Fruit fly (Drosophila melanogaster) whole organism, embryonic: Measurements from ENCODE around the gene CG32633.
A peak's percentile ranks its signal among the peaks of the same experiment; 100 is the strongest.

ENCODE experiments used
- BEAF-32 ChIP-seq: fragments of 200-800 bp; sonication (Bioruptor generic); optimal IDR thresholded peaks from 3 replicates; lab custom pipeline; 2017; ENCODE audit warnings: missing biosample characterization, missing genetic modification characterization, mild to moderate bottlenecking, moderate library complexity, missing genetic modification reagents
- CG10543 ChIP-seq: fragments of 200-800 bp; sonication (Bioruptor generic); optimal IDR thresholded peaks from 3 replicates; lab custom pipeline; 2017; ENCODE audit warnings: missing biosample characterization, mild to moderate bottlenecking, missing genetic modification characterization, moderate library complexity
- CG12659 ChIP-seq: fragments of 200-800 bp; sonication (Bioruptor generic); optimal IDR thresholded peaks from 3 replicates; lab custom pipeline; 2017; ENCODE audit warnings: mild to moderate bottlenecking, missing biosample characterization, missing genetic modification reagents, missing genetic modification characterization
- CG13894 ChIP-seq: fragments of 200-800 bp; sonication (Bioruptor generic); optimal IDR thresholded peaks from 3 replicates; lab custom pipeline; 2018; ENCODE audit warnings: missing biosample characterization, mild to moderate bottlenecking, missing genetic modification characterization, moderate library complexity
- CG16813 ChIP-seq: fragments of 200-800 bp; sonication (Bioruptor generic); IDR thresholded peaks from 3 replicates; pipeline ENCODE4 v1.3.6; 2022; ENCODE audit warnings: missing biosample characterization, missing genetic modification characterization; ENCODE audit not compliant: partially characterized antibody
- CG17829 ChIP-seq: fragments of 200-800 bp; optimal IDR thresholded peaks from 2 replicates; lab custom pipeline; 2019; ENCODE audit warnings: missing biosample characterization, mild to moderate bottlenecking, missing genetic modification characterization, moderate library complexity
- CG2116 ChIP-seq: fragments of 200-800 bp; sonication (Bioruptor generic); optimal IDR thresholded peaks from 3 replicates; lab custom pipeline; 2018; ENCODE audit warnings: missing biosample characterization, mild to moderate bottlenecking, missing genetic modification characterization
- CG2712 ChIP-seq: fragments of 200-800 bp; optimal IDR thresholded peaks from 3 replicates; lab custom pipeline; 2019; ENCODE audit warnings: missing biosample characterization, mild to moderate bottlenecking, missing genetic modification characterization, moderate library complexity
- CG6791 ChIP-seq: fragments of 200-800 bp; sonication (Bioruptor generic); IDR thresholded peaks from 3 replicates; pipeline ENCODE4 v1.3.6; 2022; ENCODE audit warnings: missing biosample characterization, missing genetic modification characterization; ENCODE audit not compliant: partially characterized antibody
- CG8388 ChIP-seq: fragments of 200-800 bp; sonication (Bioruptor generic); optimal IDR thresholded peaks from 2 replicates; lab custom pipeline; 2019; ENCODE audit warnings: missing biosample characterization, mild to moderate bottlenecking, missing genetic modification characterization, moderate library complexity
- D ChIP-seq, 2 experiments: fragments of 200-800 bp in 1 of 2; fragments of >200 bp in 1 of 2; sonication (Bioruptor generic) in 1 of 2; optimal IDR thresholded peaks; 2 replicates in 1 of 2; 3 replicates in 1 of 2; lab custom pipeline; 2017; ENCODE audit warnings: mild to moderate bottlenecking in 1 of 2, missing biosample characterization in 1 of 2, missing genetic modification characterization in 1 of 2, missing genetic modification reagents in 1 of 2
- Dad ChIP-seq: fragments of 200-800 bp; sonication (Bioruptor generic); optimal IDR thresholded peaks from 3 replicates; lab custom pipeline; 2016; ENCODE audit warnings: missing biosample characterization, missing genetic modification characterization
- Deaf1 ChIP-seq: fragments of 200-800 bp; optimal IDR thresholded peaks from 3 replicates; lab custom pipeline; 2019; ENCODE audit warnings: missing biosample characterization, mild to moderate bottlenecking, missing genetic modification characterization, moderate library complexity
- Dll ChIP-seq: fragments of 200-800 bp; sonication (Bioruptor generic); IDR thresholded peaks from 4 replicates; pipeline ENCODE4 v1.3.6; 2022; ENCODE audit warnings: missing biosample characterization, missing genetic modification characterization; ENCODE audit not compliant: partially characterized antibody
- Doc2 ChIP-seq: fragments of 200-800 bp; sonication (Bioruptor generic); IDR thresholded peaks from 2 replicates; pipeline ENCODE4 v1.3.6; 2022; ENCODE audit warnings: missing biosample characterization, missing genetic modification characterization
- Doc3 ChIP-seq: fragments of 200-800 bp; sonication (Bioruptor generic); IDR thresholded peaks from 3 replicates; pipeline ENCODE4 v1.3.6; 2022; ENCODE audit warnings: missing biosample characterization, missing genetic modification characterization; ENCODE audit not compliant: partially characterized antibody
- Dp ChIP-seq: fragments of 200-800 bp; sonication (Bioruptor generic); optimal IDR thresholded peaks from 2 replicates; lab custom pipeline; 2018; ENCODE audit warnings: missing biosample characterization, mild to moderate bottlenecking, missing genetic modification characterization, moderate library complexity
- Elba2 ChIP-seq: fragments of 200-800 bp; sonication (Bioruptor generic); optimal IDR thresholded peaks from 3 replicates; lab custom pipeline; 2016; ENCODE audit warnings: missing biosample characterization, missing genetic modification characterization
- Ets65A ChIP-seq: fragments of 200-800 bp; sonication (Bioruptor generic); peaks from one replicate; lab custom pipeline; 2016; ENCODE audit warnings: missing biosample characterization, missing genetic modification characterization
- Ets97D ChIP-seq: fragments of 200-800 bp; sonication (Bioruptor generic); optimal IDR thresholded peaks from 3 replicates; lab custom pipeline; 2016; ENCODE audit warnings: missing biosample characterization, missing genetic modification characterization
- HHEX ChIP-seq: fragments of 200-800 bp; sonication (Bioruptor generic); optimal IDR thresholded peaks from 3 replicates; lab custom pipeline; 2017; ENCODE audit warnings: missing biosample characterization, mild to moderate bottlenecking, missing genetic modification characterization, missing genetic modification reagents
- Hand ChIP-seq: fragments of 200-800 bp; sonication (Bioruptor generic); optimal IDR thresholded peaks from 2 replicates; lab custom pipeline; 2017; ENCODE audit warnings: mild to moderate bottlenecking, missing biosample characterization, missing genetic modification reagents, missing genetic modification characterization
- Mrtf ChIP-seq: fragments of 200-800 bp; sonication (Bioruptor generic); IDR thresholded peaks from 3 replicates; pipeline ENCODE4 v1.3.6; 2022; ENCODE audit warnings: missing biosample characterization, missing genetic modification characterization
- Myb ChIP-seq: fragments of 200-800 bp; sonication (Bioruptor generic); optimal IDR thresholded peaks from 2 replicates; lab custom pipeline; 2016; ENCODE audit warnings: missing biosample characterization, missing genetic modification characterization
- NFAT ChIP-seq: fragments of 200-800 bp; sonication (Bioruptor generic); IDR thresholded peaks from 2 replicates; pipeline ENCODE4 v1.3.6; 2022; ENCODE audit warnings: missing biosample characterization, missing genetic modification characterization
- Optix ChIP-seq: fragments of 200-800 bp; sonication (Bioruptor generic); IDR thresholded peaks from 3 replicates; pipeline ENCODE4 v1.3.6; 2022; ENCODE audit warnings: missing biosample characterization, missing genetic modification characterization
- Ptx1 ChIP-seq: fragments of 200-800 bp; sonication (Bioruptor generic); IDR thresholded peaks from 2 replicates; pipeline ENCODE4 v1.3.6; 2022; ENCODE audit warnings: missing biosample characterization, missing genetic modification characterization
- Scr ChIP-seq: fragments of 200-800 bp; sonication (Bioruptor generic); IDR thresholded peaks from 2 replicates; pipeline ENCODE4 v1.3.6; 2022; ENCODE audit warnings: missing biosample characterization, missing genetic modification characterization; ENCODE audit not compliant: partially characterized antibody
- TFAM ChIP-seq: fragments of 200-800 bp; sonication (Bioruptor generic); optimal IDR thresholded peaks from 2 replicates; lab custom pipeline; 2017; ENCODE audit warnings: missing biosample characterization, missing genetic modification characterization, inconsistent platforms
- Trl ChIP-seq, 3 experiments: fragments of >200 bp in 2 of 3; fragments of 200-800 bp in 1 of 3; sonication (Bioruptor generic) in 1 of 3; optimal IDR thresholded peaks; 2 replicates in 1 of 3; 3 replicates in 2 of 3; lab custom pipeline; 2016 to 2017; ENCODE audit warnings: missing biosample characterization in 1 of 3, missing genetic modification characterization in 1 of 3
- abd-A ChIP-seq: fragments of 200-800 bp; sonication (Bioruptor generic); optimal IDR thresholded peaks from 3 replicates; lab custom pipeline; 2019; ENCODE audit warnings: missing biosample characterization, mild to moderate bottlenecking, missing genetic modification characterization, moderate library complexity
- amos ChIP-seq: fragments of 200-800 bp; sonication (Bioruptor generic); IDR thresholded peaks from 2 replicates; pipeline ENCODE4 v1.3.6; 2022; ENCODE audit warnings: missing biosample characterization, missing genetic modification characterization; ENCODE audit not compliant: partially characterized antibody
- ara ChIP-seq: fragments of 200-800 bp; sonication (Bioruptor generic); IDR thresholded peaks from 2 replicates; pipeline ENCODE4 v1.3.6; 2022; ENCODE audit warnings: missing biosample characterization, missing genetic modification characterization
- ase ChIP-seq: fragments of 200-800 bp; sonication (Bioruptor generic); IDR thresholded peaks from 3 replicates; pipeline ENCODE4 v1.3.6; 2022; ENCODE audit warnings: missing biosample characterization, missing genetic modification characterization
- chif ChIP-seq, 2 experiments: fragments of 200-800 bp; sonication (Bioruptor generic); optimal IDR thresholded peaks; 3 replicates each; lab custom pipeline; 2016; ENCODE audit warnings: missing biosample characterization in 2 of 2, missing genetic modification characterization in 2 of 2
- crp ChIP-seq, 2 experiments: fragments of 200-800 bp; sonication (Bioruptor generic); optimal IDR thresholded peaks; 2 replicates in 1 of 2; 3 replicates in 1 of 2; lab custom pipeline; 2017; ENCODE audit warnings: missing biosample characterization in 2 of 2, missing genetic modification characterization in 2 of 2, mild to moderate bottlenecking in 1 of 2, moderate library complexity in 1 of 2
- fd102C ChIP-seq: fragments of 200-800 bp; sonication (Bioruptor generic); optimal IDR thresholded peaks from 2 replicates; lab custom pipeline; 2018; ENCODE audit warnings: missing biosample characterization, mild to moderate bottlenecking, missing genetic modification characterization, moderate library complexity
- fd64A ChIP-seq: fragments of 200-800 bp; sonication (Bioruptor generic); optimal IDR thresholded peaks from 3 replicates; lab custom pipeline; 2018; ENCODE audit warnings: missing biosample characterization, mild to moderate bottlenecking, missing genetic modification characterization
- gro ChIP-seq: fragments of 200-800 bp; sonication (Bioruptor generic); optimal IDR thresholded peaks from 2 replicates; lab custom pipeline; 2016; ENCODE audit warnings: missing biosample characterization, missing genetic modification characterization
- hth ChIP-seq: fragments of >200 bp; optimal IDR thresholded peaks from 2 replicates; lab custom pipeline; 2017; ENCODE audit warnings: inconsistent platforms
- insv ChIP-seq, 2 experiments: fragments of 200-800 bp; sonication (Bioruptor generic); optimal IDR thresholded peaks; 3 replicates each; lab custom pipeline; 2016 to 2018; ENCODE audit warnings: missing biosample characterization in 2 of 2, missing genetic modification characterization in 2 of 2
- jing ChIP-seq: fragments of 200-800 bp; sonication (Bioruptor generic); optimal IDR thresholded peaks from 2 replicates; lab custom pipeline; 2018; ENCODE audit warnings: missing biosample characterization, mild to moderate bottlenecking, missing genetic modification characterization
- lov ChIP-seq, 2 experiments: fragments of 200-800 bp in 1 of 2; fragments of >200 bp in 1 of 2; sonication (Bioruptor generic) in 1 of 2; IDR thresholded peaks in 1 of 2; optimal IDR thresholded peaks in 1 of 2; 2 replicates in 1 of 2; 3 replicates in 1 of 2; pipeline versions ENCODE4 v1.3.6 to Lab custom; 2017 to 2022; ENCODE audit warnings: missing biosample characterization in 1 of 2, missing genetic modification characterization in 1 of 2
- pzg ChIP-seq: fragments of 200-800 bp; sonication (Bioruptor generic); optimal IDR thresholded peaks from 3 replicates; lab custom pipeline; 2018; ENCODE audit warnings: missing biosample characterization, mild to moderate bottlenecking, missing genetic modification characterization, moderate library complexity
- sens ChIP-seq: fragments of 200-800 bp; sonication (Bioruptor generic); peaks from one replicate; lab custom pipeline; 2016; ENCODE audit warnings: missing biosample characterization, missing genetic modification characterization
- wor ChIP-seq: fragments of 200-800 bp; sonication (Bioruptor generic); IDR thresholded peaks from 2 replicates; pipeline ENCODE4 v1.3.6; 2022; ENCODE audit warnings: missing biosample characterization, missing genetic modification characterization

The CG32633 gene

DNA sequence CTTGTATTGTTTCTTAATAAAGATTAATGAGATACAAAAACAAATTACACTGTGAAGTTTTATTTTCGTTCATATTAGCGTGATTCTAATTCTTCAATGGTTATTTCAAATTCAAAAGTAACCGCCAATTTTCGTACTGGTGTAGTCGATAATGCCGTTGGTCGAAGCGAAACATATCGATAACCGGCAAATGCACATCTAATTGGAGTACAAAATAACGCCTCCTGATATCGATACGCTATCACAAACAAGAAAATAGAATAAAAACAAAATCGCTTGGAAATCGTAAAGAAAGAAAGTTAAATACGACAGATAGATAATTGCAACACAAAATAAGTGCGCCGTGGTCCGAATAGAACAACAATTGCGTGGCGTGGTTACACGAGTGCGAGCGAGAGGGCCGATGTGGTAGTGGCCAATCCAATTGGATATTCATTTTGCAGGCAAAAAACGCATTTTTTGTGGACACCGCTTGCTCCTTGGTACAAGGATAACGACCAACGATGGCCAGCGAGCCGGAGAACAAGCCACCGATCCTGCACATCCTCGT lies 44.5 kb downstream of the CG32633 start (continued):
- TF ChIP-seq Deaf1 (tag; lab: Kevin White, UChicago), result no peak
- TF ChIP-seq CG2712, result no peak
- no peak for TF ChIP-seq NFAT
- TF ChIP-seq Elba2 (GFP tag; lab: Kevin White, UChicago), result peak; percentile 61
- TF ChIP-seq, all 482 proteins: peak for 48

DNA sequence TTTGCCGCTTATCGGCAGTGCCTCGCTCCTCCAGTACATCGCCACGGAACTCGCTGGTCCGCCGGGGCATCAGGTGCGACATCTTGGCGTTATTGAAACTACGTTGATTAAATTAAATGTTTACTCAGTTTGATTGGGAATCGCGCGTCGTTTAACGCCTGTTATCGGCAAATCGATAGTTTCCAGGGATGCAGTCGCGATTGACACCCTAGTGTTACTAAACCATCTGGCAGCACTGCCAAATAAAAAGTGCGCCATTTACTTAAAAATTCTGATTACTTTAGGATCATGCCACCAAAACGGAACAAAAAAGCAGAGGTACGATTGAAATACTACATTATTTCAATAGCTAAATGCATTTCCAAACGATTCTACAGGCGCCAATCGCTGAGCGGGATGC lies 50.4 kb downstream of the CG32633 start, which contains the start of the genes Ndc80 and BthD:
Gene Ndc80 (minus strand): TSS at position 179 of the 400 bp plus-strand sequence.
Gene BthD (plus strand): TSS at position 248 of the 400 bp plus-strand sequence.
- TF ChIP-seq lov (optimal IDR thresholded peaks at IDR 0.05; lab: Kevin White, UChicago) (no peak), lov (GFP tag; IDR thresholded peaks at IDR 0.05; lab: Robert Waterston, UW) (no peak), insv (GFP tag; optimal IDR thresholded peaks at IDR 0.05; lab: Kevin White, UChicago) (peak in 1 of 2 experiments; percentile 34), Ets65A (GFP tag; lab: Kevin White, UChicago) (no peak), Hand (GFP tag; lab: Kevin White, UChicago) (no peak), gro (GFP tag; lab: Kevin White, UChicago) (no peak), ase (GFP tag; lab: Robert Waterston, UW) (no peak), Doc3 (GFP tag; lab: Robert Waterston, UW) (0 out of 3 replicates have a peak, but pooled peaks have one; percentile 20), jing (no peak), fd64A (GFP tag; lab: Kevin White, UChicago) (no peak), Dad (GFP tag; lab: Kevin White, UChicago) (no peak), ara (no peak), amos (peak; percentile 70), fd102C (GFP tag; lab: Kevin White, UChicago) (no peak), CG12659 (GFP tag; lab: Kevin White, UChicago) (peak; percentile 12), hth (lab: Kevin White, UChicago) (no peak), wor (GFP tag; lab: Robert Waterston, UW) (no peak), CG2116 (peak; percentile 87), BEAF-32 (peak; percentile 71), D (optimal IDR thresholded peaks at IDR 0.05; lab: Kevin White, UChicago) (no peak), D (GFP tag; optimal IDR thresholded peaks at IDR 0.05; lab: Kevin White, UChicago) (no peak), chif (GFP tag; optimal IDR thresholded peaks at IDR 0.05; lab: Kevin White, UChicago) (no peak), Optix (no peak), TFAM (GFP tag; lab: Kevin White, UChicago) (no peak), abd-A (no peak), Mrtf (no peak), CG16813 (GFP tag; lab: Robert Waterston, UW) (peak; percentile 61; the same call in 2 of the 3 replicates), crp (GFP tag; optimal IDR thresholded peaks at IDR 0.05; lab: Kevin White, UChicago) (no peak), Doc2 (no peak), sens (GFP tag; lab: Kevin White, UChicago) (peak; percentile 73), Dp (GFP tag; lab: Kevin White, UChicago) (peak; percentile 94), Ptx1 (GFP tag; lab: Robert Waterston, UW) (no peak), Myb (GFP tag; lab: Kevin White, UChicago) (peak; percentile 77), HHEX (GFP tag; lab: Kevin White, UChicago) (no peak), Ets97D (peak; percentile 24), Scr (GFP tag; lab: Robert Waterston, UW) (peak; percentile 62), CG6791 (GFP tag; lab: Robert Waterston, UW) (peak; percentile 48; the same call in 2 of the 3 replicates), CG13894 (tag; lab: Kevin White, UChicago) (no peak), Trl (optimal IDR thresholded peaks at IDR 0.05; lab: Kevin White, UChicago) (no peak), Trl (GFP tag; optimal IDR thresholded peaks at IDR 0.05; lab: Kevin White, UChicago) (no peak), CG10543 (GFP tag; lab: Kevin White, UChicago) (no peak), pzg (peak; percentile 85), Dll (peak; percentile 63; the same call in 3 of the 4 replicates), CG17829 (tag; lab: Kevin White, UChicago) (no peak), CG8388 (GFP tag; lab: Kevin White, UChicago) (no peak)
